Fruit fly (Drosophila melanogaster): ENCODE data around the gene CG15535.

Gene CG15535

DNA sequence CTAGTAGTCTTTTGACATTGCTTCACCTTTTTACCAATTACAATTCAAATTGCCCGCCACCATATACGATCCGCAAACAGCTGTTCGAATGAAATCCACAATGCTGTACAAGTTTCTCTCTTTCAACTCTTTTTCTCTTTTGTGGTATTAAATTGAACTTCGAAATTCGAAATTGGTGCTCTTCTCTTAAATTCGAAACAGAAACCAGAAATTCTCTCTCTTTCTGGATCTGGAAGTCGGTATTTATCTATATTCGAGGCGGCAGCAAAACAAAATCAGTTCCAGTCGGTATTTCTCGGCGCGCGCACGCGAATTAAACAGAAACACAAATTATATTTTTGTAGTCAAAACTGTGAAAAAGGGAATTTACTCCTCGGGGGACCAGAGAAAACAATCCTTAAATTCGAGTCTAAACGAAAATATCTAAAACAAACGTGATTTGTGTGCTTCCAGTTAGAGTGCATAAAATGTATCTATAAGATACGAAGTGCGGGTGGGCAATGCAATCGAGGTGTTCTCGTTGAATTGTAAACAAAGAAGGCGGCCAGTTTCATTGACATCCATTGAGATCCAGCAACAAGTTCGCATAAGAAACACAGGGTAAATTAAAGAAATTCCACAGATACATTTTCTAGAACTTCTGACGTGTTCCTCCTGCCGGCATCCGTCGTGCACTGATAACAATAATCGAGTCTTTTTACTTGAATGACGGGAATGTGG, 42.2 kb upstream of the CG15535 start, which contains the start of gene PH4alphaEFB (continued):
- TF ChIP-seq CG6254 (GFP tag; optimal IDR thresholded peaks at IDR 0.05) (no peak), CG11723 (GFP tag; optimal IDR thresholded peaks at IDR 0.05) (no peak), crp (GFP tag; optimal IDR thresholded peaks at IDR 0.05) (peak; percentile 20 to 84), rib (GFP tag; IDR thresholded peaks at IDR 0.05) (no peak), CG17361 (GFP tag; IDR thresholded peaks at IDR 0.05) (no peak), CG33213 (GFP tag; optimal IDR thresholded peaks at IDR 0.05) (no peak), Antp (GFP tag; optimal IDR thresholded peaks at IDR 0.05) (no peak), CG10431 (GFP tag; optimal IDR thresholded peaks at IDR 0.05) (peak; percentile 5), D19B (GFP tag; optimal IDR thresholded peaks at IDR 0.05) (no peak), CG32767 (GFP tag; IDR thresholded peaks at IDR 0.05) (no peak; the same call in 1 of the 2 replicates), CG30431 (GFP tag; optimal IDR thresholded peaks at IDR 0.05) (no peak), toy (GFP tag; IDR thresholded peaks at IDR 0.05) (no peak), CG1603 (tag; optimal IDR thresholded peaks at IDR 0.05) (no peak), CG8478 (optimal IDR thresholded peaks at IDR 0.05) (no peak), Doc3 (GFP tag; IDR thresholded peaks at IDR 0.05; ENCODE audit: partially characterized antibody) (no peak), Opbp (GFP tag; IDR thresholded peaks at IDR 0.05; ENCODE audit: partially characterized antibody) (0 out of 3 replicates have a peak, but pooled peaks have one; percentile 22), CG16863 (GFP tag; optimal IDR thresholded peaks at IDR 0.05) (no peak), ara (GFP tag; IDR thresholded peaks at IDR 0.05) (no peak), gcm2 (GFP tag; optimal IDR thresholded peaks at IDR 0.05) (no peak), nerfin-2 (GFP tag; IDR thresholded peaks at IDR 0.05; ENCODE audit: partially characterized antibody) (no peak), CG2202 (tag; optimal IDR thresholded peaks at IDR 0.05) (no peak), Nf-YA (GFP tag; IDR thresholded peaks at IDR 0.05) (no peak), hkb (optimal IDR thresholded peaks at IDR 0.05) (no peak), hkb (GFP tag; IDR thresholded peaks at IDR 0.05) (peak; percentile 34; the same call in 1 of the 2 replicates), Lim3 (GFP tag; IDR thresholded peaks at IDR 0.05) (no peak), CrebB (tag; optimal IDR thresholded peaks at IDR 0.05) (no peak), aop (GFP tag; IDR thresholded peaks at IDR 0.05) (no peak), Atf6 (GFP tag; IDR thresholded peaks at IDR 0.05) (no peak), Ets97D (GFP tag; optimal IDR thresholded peaks at IDR 0.05) (no peak), Tbp (GFP tag; optimal IDR thresholded peaks at IDR 0.05) (no peak), grau (tag; optimal IDR thresholded peaks at IDR 0.05) (no peak), CG18764 (GFP tag; optimal IDR thresholded peaks at IDR 0.05) (no peak), Deaf1 (tag; optimal IDR thresholded peaks at IDR 0.05) (peak; percentile 59), sr (GFP tag; IDR thresholded peaks at IDR 0.05) (no peak), CG4282 (GFP tag; optimal IDR thresholded peaks at IDR 0.05) (no peak), TFAM (GFP tag; optimal IDR thresholded peaks at IDR 0.05) (no peak), lab (GFP tag; optimal IDR thresholded peaks at IDR 0.05) (no peak), zf30C (GFP tag; optimal IDR thresholded peaks at IDR 0.05) (no peak), CG11456 (GFP tag; IDR thresholded peaks at IDR 0.05) (no peak), CG4617 (GFP tag; optimal IDR thresholded peaks at IDR 0.05; ENCODE audit: borderline replicate concordance) (no peak), CG43689 (GFP tag; IDR thresholded peaks at IDR 0.05) (no peak), dm (GFP tag; optimal IDR thresholded peaks at IDR 0.05) (no peak), D19A (tag; optimal IDR thresholded peaks at IDR 0.05) (peak; percentile 43), Hmr (GFP tag; optimal IDR thresholded peaks at IDR 0.05) (peak; percentile 0), Xrp1 (GFP tag; IDR thresholded peaks at IDR 0.05) (no peak), Hr78 (GFP tag; optimal IDR thresholded peaks at IDR 0.05) (peak in 1 of 2 experiments; percentile 3), CHES-1-like (GFP tag; optimal IDR thresholded peaks at IDR 0.05) (no peak), Adf1 (GFP tag; IDR thresholded peaks at IDR 0.05) (no peak; the same call in 1 of the 2 replicates), tap (tag; optimal IDR thresholded peaks at IDR 0.05) (peak; percentile 5), grn (GFP tag; optimal IDR thresholded peaks at IDR 0.05) (no peak), CG32772 (GFP tag; IDR thresholded peaks at IDR 0.05) (no peak)

Measured in whole organism, embryonic.